Worm (Caenorhabditis elegans): ENCODE data around the gene try-3.
"Not testable (repeated sequence)": the region's sequence is repeated elsewhere in the genome, so short reads cannot be mapped to it uniquely, and the experiment has no call there.

The try-3 gene

DNA sequence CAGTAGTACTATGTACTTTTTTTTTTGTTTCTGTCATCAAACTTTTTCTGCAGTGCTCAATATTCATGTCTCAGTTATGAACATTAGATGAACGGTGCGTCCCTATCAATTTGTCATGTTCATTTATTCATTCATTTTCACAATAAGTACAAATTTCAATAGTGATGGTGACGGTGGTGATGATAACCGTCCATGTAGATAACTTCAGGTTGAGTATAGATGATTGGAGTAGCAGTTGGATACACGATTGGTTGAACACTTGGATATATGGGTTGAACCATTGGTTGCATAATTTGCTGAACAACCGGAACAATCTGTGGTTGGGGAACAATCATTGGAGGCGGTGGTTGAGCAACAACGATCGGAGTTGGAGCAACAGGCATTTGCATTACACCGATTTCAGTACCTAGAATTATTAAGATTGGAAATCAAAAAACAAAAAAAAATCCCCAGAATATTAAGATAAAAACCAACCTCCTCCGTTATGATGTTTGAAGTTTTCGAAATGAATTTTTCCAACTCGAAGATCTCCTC is 31.2 kb downstream of the try-3 start:
- TF ChIP-seq C34B4.2 (tag; optimal IDR thresholded peaks at IDR 0.05) (no peak), ceh-90 (tag; optimal IDR thresholded peaks at IDR 0.05) (no peak), unc-130 (tag; optimal IDR thresholded peaks at IDR 0.05) (no peak), lin-35 (GFP tag; optimal IDR thresholded peaks at IDR 0.05) (no peak), C16A3.4 (tag; optimal IDR thresholded peaks at IDR 0.05) (no peak), dpl-1 (GFP tag; optimal IDR thresholded peaks at IDR 0.05) (no peak), hpl-2 (GFP tag; optimal IDR thresholded peaks at IDR 0.05) (no peak), grh-1 (GFP tag; IDR thresholded peaks at IDR 0.05) (no peak), ceh-8 (GFP tag; optimal IDR thresholded peaks at IDR 0.05) (no peak), ama-1 (optimal IDR thresholded peaks at IDR 0.05) (no peak), isw-1 (GFP tag; IDR thresholded peaks at IDR 0.05) (no peak), unc-98 (GFP tag; IDR thresholded peaks at IDR 0.05) (no peak), nhr-19 (GFP tag; conservative IDR thresholded peaks at IDR 0.05) (no peak), aly-2 (tag; optimal IDR thresholded peaks at IDR 0.05) (no peak)

DNA sequence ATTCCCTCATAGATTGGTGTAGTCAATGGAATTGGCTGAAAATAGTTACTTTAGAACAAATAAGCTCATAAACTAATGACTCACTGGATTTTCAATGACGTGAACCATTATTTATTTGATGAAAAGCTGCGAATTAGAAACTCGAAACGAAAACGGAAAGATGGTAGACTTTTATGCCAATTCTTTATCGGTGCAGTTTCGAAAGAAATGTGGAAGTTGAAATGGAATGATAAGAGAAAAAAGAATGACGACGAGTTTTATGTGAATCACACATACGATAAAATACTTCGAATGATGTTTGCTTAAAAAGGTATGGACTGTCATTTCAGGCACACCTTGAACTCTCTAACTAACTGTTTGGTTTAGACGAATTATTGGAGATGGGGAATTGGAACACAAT is 33.1 kb downstream of the try-3 start, which contains the start of the genes lec-11 and irld-7:
Gene lec-11, minus strand, starts transcription at position 126 of the 400 bp plus-strand sequence.
Gene irld-7, plus strand, starts transcription at position 332 of the 400 bp plus-strand sequence.
- TF ChIP-seq pqm-1 (tag; optimal IDR thresholded peaks at IDR 0.05) (no peak), fkh-10 (GFP tag; optimal IDR thresholded peaks at IDR 0.05) (no peak), tbx-2 (tag; optimal IDR thresholded peaks at IDR 0.05) (no peak), dsc-1 (tag; optimal IDR thresholded peaks at IDR 0.05) (no peak), elt-2 (tag; optimal IDR thresholded peaks at IDR 0.05) (peak; percentile 46)

DNA sequence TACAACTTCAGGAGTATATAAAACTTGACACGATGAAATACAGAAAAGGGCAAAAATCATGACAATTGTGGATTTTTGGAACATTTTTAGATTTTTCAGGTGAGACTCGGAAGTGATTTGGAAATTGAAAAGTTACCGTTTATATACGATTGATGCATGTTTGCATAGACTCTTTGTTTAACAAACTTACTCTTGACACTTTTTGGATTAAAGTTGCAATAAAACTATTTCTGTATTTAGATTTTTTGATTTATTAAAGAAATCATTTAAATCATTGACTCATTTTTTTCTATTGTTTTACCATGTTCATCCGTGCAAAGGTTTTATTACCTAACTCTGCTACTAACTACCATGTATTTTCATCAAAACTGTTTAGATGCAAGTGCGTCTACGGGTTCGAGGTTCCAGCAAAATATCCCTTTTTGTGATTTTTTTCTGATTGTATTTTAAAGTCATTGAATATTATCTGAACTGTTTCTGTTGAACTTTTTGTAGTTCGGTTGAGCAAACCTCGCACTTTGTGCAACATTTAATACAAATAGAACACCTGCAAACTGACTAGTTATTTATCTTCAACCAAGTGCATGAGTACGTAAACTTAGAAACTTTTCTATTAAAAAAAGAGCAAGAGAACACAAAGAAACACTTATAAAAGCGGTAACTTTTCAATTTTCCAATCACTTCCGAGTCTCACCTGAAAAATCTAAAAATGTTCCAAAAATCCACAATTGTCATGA is 34.2 kb downstream of the try-3 start, which contains the start of the genes nspb-1 and nspb-2:
Gene nspb-1, minus strand, starts transcription at position 101 of the 737 bp plus-strand sequence.
Gene nspb-2, plus strand, starts transcription at position 687 of the 737 bp plus-strand sequence.
- not testable (repeated sequence) for TF ChIP-seq nhr-76 (tag; optimal IDR thresholded peaks at IDR 0.05); pag-3 (tag; optimal IDR thresholded peaks at IDR 0.05; ENCODE audit: borderline replicate concordance, insufficient read depth); nhr-19 (GFP tag; conservative IDR thresholded peaks at IDR 0.05)

DNA sequence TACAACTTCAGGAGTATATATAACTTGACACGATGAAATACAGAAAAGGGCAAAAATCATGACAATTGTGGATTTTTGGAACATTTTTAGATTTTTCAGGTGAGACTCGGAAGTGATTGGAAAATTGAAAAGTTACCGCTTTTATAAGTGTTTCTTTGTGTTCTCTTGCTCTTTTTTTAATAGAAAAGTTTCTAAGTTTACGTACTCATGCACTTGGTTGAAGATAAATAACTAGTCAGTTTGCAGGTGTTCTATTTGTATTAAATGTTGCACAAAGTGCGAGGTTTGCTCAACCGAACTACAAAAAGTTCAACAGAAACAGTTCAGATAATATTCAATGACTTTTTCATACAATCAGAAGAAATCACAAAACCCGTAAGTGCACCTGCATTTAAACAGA is 37.9 kb downstream of the try-3 start, which contains the start of gene nspb-3:
Gene nspb-3, minus strand, starts transcription at position 101 of the 400 bp plus-strand sequence.
- not testable (repeated sequence) for TF ChIP-seq xbp-1 (tag; optimal IDR thresholded peaks at IDR 0.05); efl-1 (optimal IDR thresholded peaks at IDR 0.05); efl-1 (GFP tag; optimal IDR thresholded peaks at IDR 0.05 in 1 of 2); egl-27 (tag; optimal IDR thresholded peaks at IDR 0.05)

DNA sequence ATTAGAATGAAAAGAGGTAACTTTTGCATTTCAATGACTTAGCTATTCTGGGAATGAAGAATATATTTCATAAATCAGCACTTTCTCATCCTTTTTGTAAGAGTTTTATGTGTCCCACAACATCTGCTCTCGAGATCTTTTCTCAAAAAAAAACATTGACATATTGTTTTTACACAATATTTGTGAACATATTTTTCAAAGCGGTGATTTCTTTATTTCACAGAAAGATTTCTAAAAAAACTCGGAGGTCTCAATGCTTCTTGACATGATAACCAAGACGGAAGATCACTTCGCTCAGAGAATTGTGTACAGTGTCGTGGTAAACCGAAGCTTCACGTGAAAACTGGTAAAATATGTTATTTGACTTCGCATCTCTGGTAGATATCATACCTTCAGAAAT is 39.0 kb downstream of the try-3 start, which contains the start of gene F38A5.22:
Gene F38A5.22, minus strand, starts transcription at position 29 of the 400 bp plus-strand sequence.
- TF ChIP-seq fkh-10 (GFP tag; optimal IDR thresholded peaks at IDR 0.05) (no peak), sox-4 (tag; optimal IDR thresholded peaks at IDR 0.05) (no peak), nhr-237 (tag; optimal IDR thresholded peaks at IDR 0.05) (no peak), swsn-7 (tag; optimal IDR thresholded peaks at IDR 0.05) (no peak), efl-1 (optimal IDR thresholded peaks at IDR 0.05) (no peak), efl-1 (GFP tag; optimal IDR thresholded peaks at IDR 0.05 in 1 of 2) (no peak), nhr-28 (tag; optimal IDR thresholded peaks at IDR 0.05) (no peak), ceh-63 (GFP tag; optimal IDR thresholded peaks at IDR 0.05) (no peak), unc-130 (tag; optimal IDR thresholded peaks at IDR 0.05) (no peak), nhr-47 (tag; optimal IDR thresholded peaks at IDR 0.05) (no peak), C16A3.4 (tag; optimal IDR thresholded peaks at IDR 0.05) (no peak), elt-2 (tag; optimal IDR thresholded peaks at IDR 0.05) (no peak), snpc-4 (tag; optimal IDR thresholded peaks at IDR 0.05) (no peak), ces-1 (GFP tag; optimal IDR thresholded peaks at IDR 0.05) (no peak), hlh-17 (GFP tag; optimal IDR thresholded peaks at IDR 0.05; ENCODE audit: borderline replicate concordance) (no peak), elt-3 (tag; optimal IDR thresholded peaks at IDR 0.05) (no peak), efl-3 (GFP tag; optimal IDR thresholded peaks at IDR 0.05) (no peak), lir-3 (tag; optimal IDR thresholded peaks at IDR 0.05; ENCODE audit: poor library complexity) (no peak), mep-1 (tag; optimal IDR thresholded peaks at IDR 0.05) (no peak), ceh-88 (GFP tag; IDR thresholded peaks at IDR 0.05) (no peak), F16B12.6 (tag; optimal IDR thresholded peaks at IDR 0.05) (no peak)
